Fruit fly (Drosophila melanogaster): ENCODE measurements around the gene Kap-alpha1.

- no peak for TF ChIP-seq Dll (optimal IDR thresholded peaks at IDR 0.05)
- TF ChIP-seq psq (optimal IDR thresholded peaks at IDR 0.05), result no peak
- no peak for TF ChIP-seq EcR (GFP tag; optimal IDR thresholded peaks at IDR 0.05)
- no peak for TF ChIP-seq usp (GFP tag; optimal IDR thresholded peaks at IDR 0.05)
- no peak for TF ChIP-seq CG8478 (optimal IDR thresholded peaks at IDR 0.05)
Observed at dm6 chr3L:19818701-19819100, 11.7 kb downstream of the Kap-alpha1 start.

Data from whole organism.